Fruit fly (Drosophila melanogaster) whole organism, embryonic: ENCODE results near the gene CG5254.
A peak's percentile ranks its signal among the peaks of the same experiment; 100 is the strongest.

Experiments
- Antp ChIP-seq: fragments of 200-800 bp; sonication (Bioruptor generic); optimal IDR thresholded peaks from 3 replicates; lab custom pipeline; 2016; ENCODE audit warnings: missing biosample characterization, missing genetic modification characterization
- Atf-2 ChIP-seq: fragments of 200-800 bp; sonication (Bioruptor generic); optimal IDR thresholded peaks from 2 replicates; lab custom pipeline; 2016; ENCODE audit warnings: missing biosample characterization, missing genetic modification characterization
- Atf3 ChIP-seq: fragments of 200-800 bp; sonication (Bioruptor generic); optimal IDR thresholded peaks from 3 replicates; lab custom pipeline; 2016; ENCODE audit warnings: missing biosample characterization, missing genetic modification characterization
- CG10543 ChIP-seq: fragments of 200-800 bp; sonication (Bioruptor generic); optimal IDR thresholded peaks from 3 replicates; lab custom pipeline; 2017; ENCODE audit warnings: missing biosample characterization, mild to moderate bottlenecking, missing genetic modification characterization, moderate library complexity
- CG10565 ChIP-seq: fragments of 200-800 bp; sonication (Bioruptor generic); optimal IDR thresholded peaks from 3 replicates; lab custom pipeline; 2016; ENCODE audit warnings: missing biosample characterization, mild to moderate bottlenecking, missing genetic modification characterization
- CG12769 ChIP-seq: fragments of 200-800 bp; sonication (Bioruptor generic); optimal IDR thresholded peaks from 2 replicates; lab custom pipeline; 2019; ENCODE audit warnings: missing biosample characterization, mild to moderate bottlenecking, missing genetic modification characterization, moderate library complexity
- CG14014 ChIP-seq: fragments of 200-800 bp; sonication (Bioruptor generic); IDR thresholded peaks from 2 replicates; pipeline ENCODE4 v1.3.6; 2022; ENCODE audit warnings: missing biosample characterization, missing genetic modification characterization
- CG15269 ChIP-seq: fragments of 200-800 bp; sonication (Bioruptor generic); optimal IDR thresholded peaks from 2 replicates; lab custom pipeline; 2018; ENCODE audit warnings: missing biosample characterization, mild to moderate bottlenecking, missing genetic modification characterization, moderate library complexity
- CG1603 ChIP-seq: fragments of 200-800 bp; sonication (Bioruptor generic); optimal IDR thresholded peaks from 2 replicates; lab custom pipeline; 2019; ENCODE audit warnings: missing biosample characterization, mild to moderate bottlenecking, missing genetic modification characterization, moderate library complexity
- CG17612 ChIP-seq: fragments of 200-800 bp; sonication (Bioruptor generic); IDR thresholded peaks from 2 replicates; pipeline ENCODE4 v1.3.6; 2022; ENCODE audit warnings: missing biosample characterization, missing genetic modification characterization
- CG2116 ChIP-seq: fragments of 200-800 bp; sonication (Bioruptor generic); optimal IDR thresholded peaks from 3 replicates; lab custom pipeline; 2018; ENCODE audit warnings: missing biosample characterization, mild to moderate bottlenecking, missing genetic modification characterization
- CG30020 ChIP-seq: fragments of 200-800 bp; optimal IDR thresholded peaks from 2 replicates; lab custom pipeline; 2019; ENCODE audit warnings: missing biosample characterization, mild to moderate bottlenecking, missing genetic modification characterization, moderate library complexity
- CG30403 ChIP-seq: fragments of 200-800 bp; sonication (Bioruptor generic); optimal IDR thresholded peaks from 3 replicates; lab custom pipeline; 2016; ENCODE audit warnings: missing biosample characterization, missing genetic modification characterization
- CG3163 ChIP-seq: fragments of 200-800 bp; sonication (Bioruptor generic); optimal IDR thresholded peaks from 3 replicates; lab custom pipeline; 2016; ENCODE audit warnings: missing biosample characterization, missing genetic modification characterization
- CG3995 ChIP-seq: fragments of 200-800 bp; sonication (Bioruptor generic); optimal IDR thresholded peaks from 3 replicates; lab custom pipeline; 2016; ENCODE audit warnings: missing biosample characterization, missing genetic modification characterization
- CG4730 ChIP-seq: fragments of 200-800 bp; sonication (Bioruptor generic); IDR thresholded peaks from 2 replicates; pipeline ENCODE4 v1.3.6; 2022; ENCODE audit warnings: missing biosample characterization, missing genetic modification characterization
- CG6683 ChIP-seq: fragments of 200-800 bp; sonication (Bioruptor generic); optimal IDR thresholded peaks from 2 replicates; lab custom pipeline; 2017; ENCODE audit warnings: missing biosample characterization, mild to moderate bottlenecking, missing genetic modification characterization, missing genetic modification reagents
- CG7786 ChIP-seq: fragments of 200-800 bp; sonication (Bioruptor generic); optimal IDR thresholded peaks from 2 replicates; lab custom pipeline; 2016; ENCODE audit warnings: missing biosample characterization, missing genetic modification characterization
- CG8478 ChIP-seq: fragments of >200 bp; optimal IDR thresholded peaks from 2 replicates; lab custom pipeline; 2018
- CG9215 ChIP-seq: fragments of 200-800 bp; sonication (Bioruptor generic); IDR thresholded peaks from 2 replicates; pipeline ENCODE4 v1.3.6; 2022; ENCODE audit warnings: missing biosample characterization, missing genetic modification characterization
- E2f2 ChIP-seq: fragments of 200-800 bp; sonication (Bioruptor generic); IDR thresholded peaks from 2 replicates; pipeline ENCODE4 v1.3.6; 2022; ENCODE audit warnings: missing biosample characterization, missing genetic modification characterization
- Fer3 ChIP-seq: fragments of 200-800 bp; sonication (Bioruptor generic); optimal IDR thresholded peaks from 2 replicates; lab custom pipeline; 2018; ENCODE audit warnings: missing biosample characterization, mild to moderate bottlenecking, missing genetic modification characterization, moderate library complexity
- Gsc ChIP-seq: fragments of 200-800 bp; sonication (Bioruptor generic); IDR thresholded peaks from 2 replicates; pipeline ENCODE4 v1.3.6; 2022; ENCODE audit warnings: missing biosample characterization, missing genetic modification characterization
- Gug ChIP-seq: fragments of 200-800 bp; sonication (Bioruptor generic); IDR thresholded peaks from 4 replicates; pipeline ENCODE4 v1.3.6; 2022; ENCODE audit warnings: missing biosample characterization, missing genetic modification characterization
- HmgD ChIP-seq: fragments of 200-800 bp; sonication (Bioruptor generic); optimal IDR thresholded peaks from 3 replicates; lab custom pipeline; 2016; ENCODE audit warnings: missing biosample characterization, missing genetic modification characterization
- Med ChIP-seq: fragments of 200-800 bp; sonication (Bioruptor generic); peaks from one replicate; lab custom pipeline; 2016; ENCODE audit warnings: missing biosample characterization, missing genetic modification characterization, mild to moderate bottlenecking, inconsistent platforms, moderate library complexity
- Opbp ChIP-seq: fragments of 200-800 bp; sonication (Bioruptor generic); IDR thresholded peaks from 3 replicates; pipeline ENCODE4 v1.3.6; 2022; ENCODE audit warnings: missing biosample characterization, missing genetic modification characterization; ENCODE audit not compliant: partially characterized antibody
- Optix ChIP-seq: fragments of 200-800 bp; sonication (Bioruptor generic); IDR thresholded peaks from 3 replicates; pipeline ENCODE4 v1.3.6; 2022; ENCODE audit warnings: missing biosample characterization, missing genetic modification characterization
- Pdp1 ChIP-seq, 2 experiments: fragments of 200-800 bp; sonication (Bioruptor generic); optimal IDR thresholded peaks; 3 replicates each; lab custom pipeline; 2016; ENCODE audit warnings: missing biosample characterization in 2 of 2, missing genetic modification characterization in 2 of 2, mild to moderate bottlenecking in 1 of 2, moderate library complexity in 1 of 2
- Sin3A ChIP-seq: fragments of >200 bp; optimal IDR thresholded peaks from 2 replicates; lab custom pipeline; 2018
- Sox102F ChIP-seq: fragments of 200-800 bp; sonication (Bioruptor generic); optimal IDR thresholded peaks from 2 replicates; lab custom pipeline; 2018; ENCODE audit warnings: missing biosample characterization, mild to moderate bottlenecking, missing genetic modification characterization, moderate library complexity
- ara ChIP-seq: fragments of 200-800 bp; sonication (Bioruptor generic); IDR thresholded peaks from 2 replicates; pipeline ENCODE4 v1.3.6; 2022; ENCODE audit warnings: missing biosample characterization, missing genetic modification characterization
- ato ChIP-seq: fragments of 200-800 bp; sonication (Bioruptor generic); IDR thresholded peaks from 2 replicates; pipeline ENCODE4 v1.3.6; 2022; ENCODE audit warnings: missing biosample characterization, missing genetic modification characterization; ENCODE audit not compliant: partially characterized antibody
- btn ChIP-seq: fragments of 200-800 bp; sonication (Bioruptor generic); optimal IDR thresholded peaks from 2 replicates; lab custom pipeline; 2016; ENCODE audit warnings: missing biosample characterization, missing genetic modification characterization
- cad ChIP-seq: fragments of >200 bp; optimal IDR thresholded peaks from 2 replicates; lab custom pipeline; 2017; ENCODE audit warnings: missing biosample characterization, missing genetic modification characterization
- crp ChIP-seq, 2 experiments: fragments of 200-800 bp; sonication (Bioruptor generic); optimal IDR thresholded peaks; 2 replicates in 1 of 2; 3 replicates in 1 of 2; lab custom pipeline; 2017; ENCODE audit warnings: missing biosample characterization in 2 of 2, missing genetic modification characterization in 2 of 2, mild to moderate bottlenecking in 1 of 2, moderate library complexity in 1 of 2
- da ChIP-seq: fragments of 200-800 bp; sonication (Bioruptor generic); optimal IDR thresholded peaks from 2 replicates; lab custom pipeline; 2016; ENCODE audit warnings: missing biosample characterization, missing genetic modification characterization
- dan ChIP-seq: fragments of 200-800 bp; sonication (Bioruptor generic); IDR thresholded peaks from 2 replicates; pipeline ENCODE4 v1.3.6; 2022; ENCODE audit warnings: missing biosample characterization, missing genetic modification characterization
- dmrt99B ChIP-seq: fragments of 200-800 bp; sonication (Bioruptor generic); optimal IDR thresholded peaks from 2 replicates; lab custom pipeline; 2018; ENCODE audit warnings: missing biosample characterization, mild to moderate bottlenecking, missing genetic modification characterization, moderate library complexity
- fd64A ChIP-seq: fragments of 200-800 bp; sonication (Bioruptor generic); optimal IDR thresholded peaks from 3 replicates; lab custom pipeline; 2018; ENCODE audit warnings: missing biosample characterization, mild to moderate bottlenecking, missing genetic modification characterization
- gt ChIP-seq: fragments of 200-800 bp; sonication (Bioruptor generic); IDR thresholded peaks from 2 replicates; pipeline ENCODE4 v1.3.6; 2022; ENCODE audit warnings: missing biosample characterization, missing genetic modification characterization
- kni ChIP-seq: fragments of 200-800 bp; sonication (Bioruptor generic); optimal IDR thresholded peaks from 3 replicates; lab custom pipeline; 2017; ENCODE audit warnings: mild to moderate bottlenecking, missing biosample characterization, missing genetic modification reagents, missing genetic modification characterization
- nerfin-1 ChIP-seq: fragments of 200-800 bp; sonication (Bioruptor generic); optimal IDR thresholded peaks from 3 replicates; lab custom pipeline; 2019; ENCODE audit warnings: missing biosample characterization, mild to moderate bottlenecking, missing genetic modification characterization, moderate library complexity
- pan ChIP-seq, 4 experiments: fragments of >200 bp in 3 of 4; fragments of 200-800 bp in 1 of 4; sonication (Bioruptor generic) in 1 of 4; optimal IDR thresholded peaks in 3 of 4; IDR thresholded peaks in 1 of 4; 2 replicates each; pipeline versions ENCODE4 v1.3.6 to Lab custom; 2017 to 2022; ENCODE audit warnings: missing biosample characterization in 2 of 4, missing genetic modification characterization in 2 of 4, mixed read lengths in 1 of 4
- run ChIP-seq: fragments of 200-800 bp; sonication (Bioruptor generic); optimal IDR thresholded peaks from 3 replicates; lab custom pipeline; 2018; ENCODE audit warnings: missing biosample characterization, mild to moderate bottlenecking, missing genetic modification characterization
- slp2 ChIP-seq: fragments of 200-800 bp; sonication (Bioruptor generic); optimal IDR thresholded peaks from 2 replicates; lab custom pipeline; 2016; ENCODE audit warnings: missing biosample characterization, missing genetic modification characterization
- sob ChIP-seq: fragments of 200-800 bp; sonication (Bioruptor generic); IDR thresholded peaks from 2 replicates; pipeline ENCODE4 v1.3.6; 2022; ENCODE audit warnings: missing biosample characterization, missing genetic modification characterization
- sqz ChIP-seq: fragments of 200-800 bp; sonication (Bioruptor generic); optimal IDR thresholded peaks from 3 replicates; lab custom pipeline; 2018; ENCODE audit warnings: missing biosample characterization, mild to moderate bottlenecking, missing genetic modification characterization
- sr ChIP-seq: fragments of 200-800 bp; sonication (Bioruptor generic); IDR thresholded peaks from 3 replicates; pipeline ENCODE4 v1.3.6; 2022; ENCODE audit warnings: missing biosample characterization, missing genetic modification characterization
- zen ChIP-seq: fragments of 200-800 bp; sonication (Bioruptor generic); optimal IDR thresholded peaks from 3 replicates; lab custom pipeline; 2018; ENCODE audit warnings: missing biosample characterization, mild to moderate bottlenecking, missing genetic modification characterization, moderate library complexity

Gene CG5254

dm6 chrX:801157-801872 is 51.2 kb downstream of the CG5254 start, which contains the start of gene Rbf (continued):
- TF ChIP-seq pan (optimal IDR thresholded peaks at IDR 0.05; lab: Kevin White, UChicago): no peak
- no peak for TF ChIP-seq pan (GFP tag; optimal IDR thresholded peaks at IDR 0.05 in 1 of 2, IDR thresholded peaks at IDR 0.05 in 1 of 2)
- no peak for TF ChIP-seq dmrt99B (tag; lab: Kevin White, UChicago)
- no peak for TF ChIP-seq CG12769 (tag; lab: Kevin White, UChicago)
- TF ChIP-seq cad (GFP tag; lab: Kevin White, UChicago): no peak
- no peak for TF ChIP-seq dan (GFP tag; lab: Robert Waterston, UW)
- TF ChIP-seq Gug (GFP tag; lab: Robert Waterston, UW): no peak
- no peak for TF ChIP-seq da (GFP tag; lab: Kevin White, UChicago)
- TF ChIP-seq CG3995 (GFP tag; lab: Kevin White, UChicago): no peak
- TF ChIP-seq Sox102F (GFP tag; lab: Kevin White, UChicago): no peak
- peak; percentile 36 for TF ChIP-seq Med (GFP tag; lab: Kevin White, UChicago)
- peak; percentile 95 for TF ChIP-seq Sin3A (lab: Kevin White, UChicago)
- peak; percentile 93 for TF ChIP-seq E2f2
- TF ChIP-seq crp (GFP tag; optimal IDR thresholded peaks at IDR 0.05; lab: Kevin White, UChicago): no peak
- no peak for TF ChIP-seq sob (GFP tag; lab: Robert Waterston, UW)
- no peak for TF ChIP-seq run (tag; lab: Kevin White, UChicago)
- no peak for TF ChIP-seq CG14014 (GFP tag; lab: Robert Waterston, UW)
- no peak for TF ChIP-seq CG10543 (GFP tag; lab: Kevin White, UChicago)
- TF ChIP-seq ara (GFP tag; lab: Robert Waterston, UW): no peak
- TF ChIP-seq gt: no peak
- TF ChIP-seq CG10565 (GFP tag; lab: Kevin White, UChicago): no peak
- TF ChIP-seq CG2116 (GFP tag; lab: Kevin White, UChicago): peak; percentile 62
- no peak for TF ChIP-seq ato (GFP tag; lab: Robert Waterston, UW)
- TF ChIP-seq kni (GFP tag; lab: Kevin White, UChicago): no peak
- no peak for TF ChIP-seq sqz (GFP tag; lab: Kevin White, UChicago)
- no peak for TF ChIP-seq Antp (GFP tag; lab: Kevin White, UChicago)
- TF ChIP-seq zen: peak; percentile 3
- TF ChIP-seq Pdp1 (GFP tag; optimal IDR thresholded peaks at IDR 0.05; lab: Kevin White, UChicago): peak in 1 of 2 experiments; percentile 58
- TF ChIP-seq Fer3 (tag; lab: Kevin White, UChicago): no peak
- TF ChIP-seq CG4730 (GFP tag; lab: Robert Waterston, UW): no peak
- no peak for TF ChIP-seq nerfin-1
- no peak for TF ChIP-seq Optix
- no peak for TF ChIP-seq CG8478
- TF ChIP-seq Atf-2 (GFP tag; lab: Kevin White, UChicago): no peak
- TF ChIP-seq CG7786 (GFP tag; lab: Kevin White, UChicago): no peak
- no peak for TF ChIP-seq slp2 (GFP tag; lab: Kevin White, UChicago)
- TF ChIP-seq CG30020 (tag; lab: Kevin White, UChicago): peak; percentile 8
- no peak for TF ChIP-seq Atf3 (GFP tag; lab: Kevin White, UChicago)
- TF ChIP-seq Gsc (GFP tag; lab: Robert Waterston, UW): no peak
- no peak for TF ChIP-seq CG15269 (tag; lab: Kevin White, UChicago)
- TF ChIP-seq CG9215: no peak
- TF ChIP-seq Opbp: 0 out of 3 replicates have a peak, but pooled peaks have one; percentile 35
- TF ChIP-seq CG1603 (tag; lab: Kevin White, UChicago): peak; percentile 62
- TF ChIP-seq CG6683 (GFP tag; lab: Kevin White, UChicago): no peak
- TF ChIP-seq CG17612 (GFP tag; lab: Robert Waterston, UW): no peak
- TF ChIP-seq fd64A (GFP tag; lab: Kevin White, UChicago): no peak
- no peak for TF ChIP-seq CG3163 (GFP tag; lab: Kevin White, UChicago)
- TF ChIP-seq HmgD (GFP tag; lab: Kevin White, UChicago): no peak
- no peak for TF ChIP-seq sr (GFP tag; lab: Robert Waterston, UW)
- TF ChIP-seq btn (GFP tag; lab: Kevin White, UChicago): no peak
- TF ChIP-seq CG30403 (GFP tag; lab: Kevin White, UChicago): peak; percentile 1
